Fruit fly (Drosophila melanogaster) whole organism: Measurements from ENCODE around the gene Crk.

ENCODE experiments used
- Dll ChIP-seq: fragments of >200 bp; optimal IDR thresholded peaks from 2 replicates; lab custom pipeline; 2017
- pan ChIP-seq: fragments of >200 bp; optimal IDR thresholded peaks from 2 replicates; lab custom pipeline; 2017
- psq ChIP-seq: fragments of >200 bp; optimal IDR thresholded peaks from 2 replicates; lab custom pipeline; 2017
- usp ChIP-seq: fragments of >200 bp; optimal IDR thresholded peaks from 2 replicates; lab custom pipeline; 2017; ENCODE audit warnings: missing biosample characterization, missing genetic modification characterization, mixed read lengths

DNA sequence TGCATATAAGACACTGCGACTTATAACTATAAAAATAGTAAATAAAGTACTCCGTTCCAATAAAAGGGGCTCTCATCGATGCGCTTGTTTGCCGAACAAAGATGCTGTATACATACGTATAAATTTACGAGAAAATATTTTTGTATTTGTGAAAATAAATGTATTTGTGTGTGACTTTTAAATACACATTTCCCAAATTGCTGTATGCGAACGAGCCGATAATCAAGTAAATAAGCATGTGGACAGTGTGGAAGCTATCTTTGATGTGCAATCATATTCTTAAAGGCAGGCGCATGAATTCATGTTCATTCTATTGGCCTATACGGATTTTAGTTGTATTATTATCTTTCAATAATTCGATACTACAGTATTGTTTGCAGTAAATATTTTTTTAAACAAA is 21.2 kb downstream of the Crk start:
- TF ChIP-seq Dll (lab: Kevin White, UChicago), result no peak
- TF ChIP-seq pan (lab: Kevin White, UChicago), result no peak
- TF ChIP-seq usp, result no peak
- TF ChIP-seq psq (lab: Kevin White, UChicago), result no peak
